Worm (Caenorhabditis elegans) whole organism, early embryonic: ENCODE data around the gene F26F12.3.

Experiments used
- B0310.2 ChIP-seq: sonication (generic microtip); optimal IDR thresholded peaks from 2 replicates; lab custom pipeline; 2016; ENCODE audit warnings: mild to moderate bottlenecking, missing genetic modification characterization, missing compliant biosample characterization
- ama-1 ChIP-seq: fragments of 150-350 bp; optimal IDR thresholded peaks from 2 replicates; lab custom pipeline; 2014
- ets-7 ChIP-seq: sonication (generic microtip); optimal IDR thresholded peaks from 2 replicates; lab custom pipeline; 2016; ENCODE audit warnings: missing genotype, missing genetic modification characterization, missing compliant biosample characterization
- flt-1 ChIP-seq: fragments of 200-800 bp; sonication (Bioruptor generic); IDR thresholded peaks from 2 replicates; pipeline ENCODE4 v1.3.6; 2022; ENCODE audit warnings: missing genetic modification characterization, missing compliant biosample characterization
- hmg-4 ChIP-seq: fragments of 200-800 bp; sonication (Bioruptor generic); optimal IDR thresholded peaks from 2 replicates; lab custom pipeline; 2018; ENCODE audit warnings: mild to moderate bottlenecking, missing genetic modification characterization, missing compliant biosample characterization
- hnd-1 ChIP-seq: sonication (generic microtip); optimal IDR thresholded peaks from 2 replicates; lab custom pipeline; 2016; ENCODE audit warnings: missing genetic modification characterization, missing compliant biosample characterization
- tbx-11 ChIP-seq: fragments of 200-800 bp; sonication (Bioruptor generic); IDR thresholded peaks from 2 replicates; pipeline ENCODE4 v1.3.6; 2022; ENCODE audit warnings: missing genetic modification characterization, missing compliant biosample characterization
- tra-4 ChIP-seq: sonication (generic microtip); optimal IDR thresholded peaks from 2 replicates; lab custom pipeline; 2017; ENCODE audit warnings: missing genetic modification characterization, missing compliant biosample characterization

DNA sequence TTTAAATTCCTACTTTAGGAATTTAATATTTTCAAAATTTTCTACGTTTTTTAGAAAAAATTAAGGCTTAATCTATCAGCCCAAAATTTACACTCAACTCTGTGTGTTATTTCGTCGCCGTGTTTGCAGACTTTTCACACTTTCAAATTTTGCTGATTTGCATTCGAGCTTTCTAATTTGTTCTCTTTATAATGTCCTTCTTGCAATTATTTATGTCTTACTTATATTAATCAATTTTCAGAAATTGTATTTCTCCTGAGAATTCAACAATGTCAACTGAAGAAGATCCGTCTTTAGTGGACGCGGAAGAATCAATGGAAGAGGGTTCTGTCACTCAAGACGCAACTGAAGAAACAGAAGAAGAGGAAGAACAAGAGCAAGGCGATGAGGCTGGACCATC is 18.9 kb downstream of the F26F12.3 start, which contains the start of gene let-418:
- TF ChIP-seq tbx-11 (GFP tag; lab: Robert Waterston, UW) (no peak), tra-4 (tag; lab: Kevin White, UChicago) (no peak), hmg-4 (GFP tag; lab: Kevin White, UChicago) (no peak), B0310.2 (tag; lab: Kevin White, UChicago) (no peak), ama-1 (lab: Kevin White, UChicago) (no peak), hnd-1 (no peak), ets-7 (tag; lab: Kevin White, UChicago) (no peak), flt-1 (GFP tag; lab: Robert Waterston, UW) (no peak)
